Fruit fly (Drosophila melanogaster) whole organism, embryonic: ENCODE results near the gene SIDL.

Experiments used
- CG10979 ChIP-seq: fragments of 200-800 bp; sonication (Bioruptor generic); optimal IDR thresholded peaks from 2 replicates; lab custom pipeline; 2018; ENCODE audit warnings: missing biosample characterization, mild to moderate bottlenecking, missing genetic modification characterization, moderate library complexity
- CG12155 ChIP-seq: fragments of 200-800 bp; sonication (Bioruptor generic); optimal IDR thresholded peaks from 3 replicates; lab custom pipeline; 2016; ENCODE audit warnings: missing biosample characterization, missing genetic modification characterization
- CG13894 ChIP-seq: fragments of 200-800 bp; sonication (Bioruptor generic); optimal IDR thresholded peaks from 3 replicates; lab custom pipeline; 2018; ENCODE audit warnings: missing biosample characterization, mild to moderate bottlenecking, missing genetic modification characterization, moderate library complexity
- CG15601 ChIP-seq: fragments of 200-800 bp; sonication (Bioruptor generic); optimal IDR thresholded peaks from 3 replicates; lab custom pipeline; 2019; ENCODE audit warnings: missing biosample characterization, mild to moderate bottlenecking, missing genetic modification characterization, moderate library complexity
- CG1603 ChIP-seq: fragments of 200-800 bp; sonication (Bioruptor generic); optimal IDR thresholded peaks from 2 replicates; lab custom pipeline; 2019; ENCODE audit warnings: missing biosample characterization, mild to moderate bottlenecking, missing genetic modification characterization, moderate library complexity
- CG2116 ChIP-seq: fragments of 200-800 bp; sonication (Bioruptor generic); optimal IDR thresholded peaks from 3 replicates; lab custom pipeline; 2018; ENCODE audit warnings: missing biosample characterization, mild to moderate bottlenecking, missing genetic modification characterization
- CG30403 ChIP-seq: fragments of 200-800 bp; sonication (Bioruptor generic); optimal IDR thresholded peaks from 3 replicates; lab custom pipeline; 2016; ENCODE audit warnings: missing biosample characterization, missing genetic modification characterization
- CG31365 ChIP-seq: fragments of 200-800 bp; sonication (Bioruptor generic); optimal IDR thresholded peaks from 2 replicates; lab custom pipeline; 2018; ENCODE audit warnings: missing biosample characterization, mild to moderate bottlenecking, missing genetic modification characterization
- CG31441 ChIP-seq: fragments of 200-800 bp; sonication (Bioruptor generic); IDR thresholded peaks from 2 replicates; pipeline ENCODE4 v1.3.6; 2022; ENCODE audit warnings: missing biosample characterization, missing genetic modification characterization
- CG34422 ChIP-seq: fragments of 200-800 bp; sonication (Bioruptor generic); IDR thresholded peaks from 3 replicates; pipeline ENCODE4 v1.3.6; 2022; ENCODE audit warnings: missing biosample characterization, missing genetic modification characterization
- CG4424 ChIP-seq: fragments of 200-800 bp; sonication (Bioruptor generic); optimal IDR thresholded peaks from 3 replicates; lab custom pipeline; 2016; ENCODE audit warnings: missing biosample characterization, missing genetic modification characterization
- CG6175 ChIP-seq: fragments of 200-800 bp; sonication (Bioruptor generic); IDR thresholded peaks from 3 replicates; pipeline ENCODE4 v1.3.6; 2022; ENCODE audit warnings: missing biosample characterization, missing genetic modification characterization
- CG7357 ChIP-seq: fragments of 200-800 bp; sonication (Bioruptor generic); IDR thresholded peaks from 3 replicates; pipeline ENCODE4 v1.3.6; 2022; ENCODE audit warnings: missing biosample characterization, missing genetic modification characterization
- CG7928 ChIP-seq: fragments of 200-800 bp; sonication (Bioruptor generic); optimal IDR thresholded peaks from 2 replicates; lab custom pipeline; 2017; ENCODE audit warnings: missing biosample characterization, mild to moderate bottlenecking, missing genetic modification characterization
- CG9727 ChIP-seq: fragments of 200-800 bp; sonication (Bioruptor generic); optimal IDR thresholded peaks from 3 replicates; lab custom pipeline; 2017; ENCODE audit warnings: missing biosample characterization, mild to moderate bottlenecking, missing genetic modification characterization
- CrebB ChIP-seq: fragments of 200-800 bp; sonication (Bioruptor generic); optimal IDR thresholded peaks from 3 replicates; lab custom pipeline; 2018; ENCODE audit warnings: missing biosample characterization, mild to moderate bottlenecking, missing genetic modification characterization
- E2f2 ChIP-seq: fragments of 200-800 bp; sonication (Bioruptor generic); IDR thresholded peaks from 2 replicates; pipeline ENCODE4 v1.3.6; 2022; ENCODE audit warnings: missing biosample characterization, missing genetic modification characterization
- H15 ChIP-seq: fragments of 200-800 bp; sonication (Bioruptor generic); IDR thresholded peaks from 3 replicates; pipeline ENCODE4 v1.3.6; 2022; ENCODE audit warnings: missing biosample characterization, missing genetic modification characterization
- H2.0 ChIP-seq: fragments of 200-800 bp; sonication (Bioruptor generic); IDR thresholded peaks from 2 replicates; pipeline ENCODE4 v1.3.6; 2022; ENCODE audit warnings: missing biosample characterization, missing genetic modification characterization
- HmgD ChIP-seq: fragments of 200-800 bp; sonication (Bioruptor generic); optimal IDR thresholded peaks from 3 replicates; lab custom pipeline; 2016; ENCODE audit warnings: missing biosample characterization, missing genetic modification characterization
- Hmx ChIP-seq: fragments of 200-800 bp; sonication (Bioruptor generic); optimal IDR thresholded peaks from 2 replicates; lab custom pipeline; 2016; ENCODE audit warnings: missing biosample characterization, missing genetic modification characterization
- Mad ChIP-seq: fragments of 200-800 bp; sonication (Bioruptor generic); optimal IDR thresholded peaks from 2 replicates; lab custom pipeline; 2016; ENCODE audit warnings: missing biosample characterization, missing genetic modification characterization
- NfI ChIP-seq: fragments of 200-800 bp; sonication (Bioruptor generic); optimal IDR thresholded peaks from 3 replicates; lab custom pipeline; 2018; ENCODE audit warnings: missing biosample characterization, mild to moderate bottlenecking, missing genetic modification characterization, moderate library complexity
- Poxn ChIP-seq: fragments of 200-800 bp; sonication (Bioruptor generic); IDR thresholded peaks from 2 replicates; pipeline ENCODE4 v1.3.6; 2022; ENCODE audit warnings: missing biosample characterization, missing genetic modification characterization
- Ravus ChIP-seq: fragments of 200-800 bp; sonication (Bioruptor generic); IDR thresholded peaks from 2 replicates; pipeline ENCODE4 v1.3.6; 2022; ENCODE audit warnings: missing biosample characterization, missing genetic modification characterization
- Rfx ChIP-seq: fragments of 200-800 bp; sonication (Bioruptor generic); IDR thresholded peaks from 2 replicates; pipeline ENCODE4 v1.3.6; 2022; ENCODE audit warnings: missing biosample characterization, missing genetic modification characterization
- Scr ChIP-seq: fragments of 200-800 bp; sonication (Bioruptor generic); IDR thresholded peaks from 2 replicates; pipeline ENCODE4 v1.3.6; 2022; ENCODE audit warnings: missing biosample characterization, missing genetic modification characterization; ENCODE audit not compliant: partially characterized antibody
- Six4 ChIP-seq: fragments of 200-800 bp; sonication (Bioruptor generic); optimal IDR thresholded peaks from 2 replicates; lab custom pipeline; 2016; ENCODE audit warnings: missing biosample characterization, missing genetic modification characterization
- Sox102F ChIP-seq: fragments of 200-800 bp; sonication (Bioruptor generic); optimal IDR thresholded peaks from 2 replicates; lab custom pipeline; 2018; ENCODE audit warnings: missing biosample characterization, mild to moderate bottlenecking, missing genetic modification characterization, moderate library complexity
- Sry-δ ChIP-seq: fragments of 200-800 bp; sonication (Bioruptor generic); optimal IDR thresholded peaks from 2 replicates; lab custom pipeline; 2016; ENCODE audit warnings: missing biosample characterization, missing genetic modification characterization
- al ChIP-seq: fragments of 200-800 bp; sonication (Bioruptor generic); IDR thresholded peaks from 2 replicates; pipeline ENCODE4 v1.3.6; 2022; ENCODE audit warnings: missing biosample characterization, missing genetic modification characterization
- aop ChIP-seq: fragments of 200-800 bp; sonication (Bioruptor generic); IDR thresholded peaks from 2 replicates; pipeline ENCODE4 v1.3.6; 2022; ENCODE audit warnings: missing biosample characterization, missing genetic modification characterization
- bab2 ChIP-seq: fragments of 200-800 bp; sonication (Bioruptor generic); optimal IDR thresholded peaks from 2 replicates; lab custom pipeline; 2016; ENCODE audit warnings: missing biosample characterization, missing genetic modification characterization
- bigmax ChIP-seq: fragments of 200-800 bp; sonication (Bioruptor generic); optimal IDR thresholded peaks from 2 replicates; lab custom pipeline; 2018; ENCODE audit warnings: missing biosample characterization, mild to moderate bottlenecking, missing genetic modification characterization
- cas ChIP-seq: fragments of 200-800 bp; sonication (Bioruptor generic); IDR thresholded peaks from 2 replicates; pipeline ENCODE4 v1.3.6; 2022; ENCODE audit warnings: missing biosample characterization, missing genetic modification characterization
- ci ChIP-seq: fragments of 200-800 bp; sonication (Bioruptor generic); IDR thresholded peaks from 3 replicates; pipeline ENCODE4 v1.3.6; 2022; ENCODE audit warnings: missing biosample characterization, missing genetic modification characterization
- corto ChIP-seq: fragments of 200-800 bp; sonication (Bioruptor generic); optimal IDR thresholded peaks from 2 replicates; lab custom pipeline; 2016; ENCODE audit warnings: missing biosample characterization, mild to moderate bottlenecking, missing genetic modification characterization, moderate library complexity
- cwo ChIP-seq: fragments of 200-800 bp; sonication (Bioruptor generic); optimal IDR thresholded peaks from 3 replicates; lab custom pipeline; 2017; ENCODE audit warnings: missing biosample characterization, missing genetic modification characterization, mild to moderate bottlenecking, moderate library complexity, missing genetic modification reagents
- ems ChIP-seq: fragments of 200-800 bp; sonication (Bioruptor generic); optimal IDR thresholded peaks from 3 replicates; lab custom pipeline; 2016; ENCODE audit warnings: missing biosample characterization, missing genetic modification characterization
- eyg ChIP-seq: fragments of 200-800 bp; sonication (Bioruptor generic); optimal IDR thresholded peaks from 3 replicates; lab custom pipeline; 2016; ENCODE audit warnings: missing biosample characterization, missing genetic modification characterization
- ham ChIP-seq: fragments of 200-800 bp; sonication (Bioruptor generic); IDR thresholded peaks from 2 replicates; pipeline ENCODE4 v1.3.6; 2022; ENCODE audit warnings: missing biosample characterization, missing genetic modification characterization
- ind ChIP-seq: fragments of 200-800 bp; sonication (Bioruptor generic); optimal IDR thresholded peaks from 3 replicates; lab custom pipeline; 2016; ENCODE audit warnings: missing biosample characterization, missing genetic modification characterization
- lov ChIP-seq, 2 experiments: fragments of 200-800 bp in 1 of 2; fragments of >200 bp in 1 of 2; sonication (Bioruptor generic) in 1 of 2; IDR thresholded peaks in 1 of 2; optimal IDR thresholded peaks in 1 of 2; 2 replicates in 1 of 2; 3 replicates in 1 of 2; pipeline versions ENCODE4 v1.3.6 to Lab custom; 2017 to 2022; ENCODE audit warnings: missing biosample characterization in 1 of 2, missing genetic modification characterization in 1 of 2
- luna ChIP-seq: fragments of 200-800 bp; sonication (Bioruptor generic); optimal IDR thresholded peaks from 2 replicates; lab custom pipeline; 2016; ENCODE audit warnings: missing biosample characterization, missing genetic modification characterization
- pfk ChIP-seq: fragments of 200-800 bp; sonication (Bioruptor generic); optimal IDR thresholded peaks from 2 replicates; lab custom pipeline; 2018; ENCODE audit warnings: missing biosample characterization, mild to moderate bottlenecking, missing genetic modification characterization, moderate library complexity
- row ChIP-seq: fragments of 200-800 bp; sonication (Bioruptor generic); IDR thresholded peaks from 3 replicates; pipeline ENCODE4 v1.3.6; 2022; ENCODE audit warnings: missing biosample characterization, missing genetic modification characterization
- sima ChIP-seq: fragments of 200-800 bp; sonication (Bioruptor generic); optimal IDR thresholded peaks from 2 replicates; lab custom pipeline; 2016; ENCODE audit warnings: missing biosample characterization, missing genetic modification characterization
- tin ChIP-seq: fragments of 200-800 bp; sonication (Bioruptor generic); optimal IDR thresholded peaks from 3 replicates; lab custom pipeline; 2016; ENCODE audit warnings: missing biosample characterization, missing genetic modification characterization
- zen2 ChIP-seq: fragments of 200-800 bp; sonication (Bioruptor generic); IDR thresholded peaks from 3 replicates; pipeline ENCODE4 v1.3.6; 2022; ENCODE audit warnings: missing biosample characterization, missing genetic modification characterization; ENCODE audit not compliant: partially characterized antibody

Gene SIDL

dm6 chr3R:15262710-15263672 lies 44.3 kb upstream of the SIDL start, which contains the start of the genes eIF2gamma and Set (continued):
- TF ChIP-seq ham (GFP tag; lab: Robert Waterston, UW) (no peak), CG30403 (peak; percentile 22), CG2116 (GFP tag; lab: Kevin White, UChicago) (peak; percentile 96), HmgD (GFP tag; lab: Kevin White, UChicago) (peak; percentile 79), CG7357 (GFP tag; lab: Robert Waterston, UW) (no peak), pfk (GFP tag; lab: Kevin White, UChicago) (no peak), sima (GFP tag; lab: Kevin White, UChicago) (no peak), row (peak; percentile 45; the same call in 2 of the 3 replicates), Sox102F (GFP tag; lab: Kevin White, UChicago) (no peak), eyg (GFP tag; lab: Kevin White, UChicago) (peak; percentile 19), ci (0 out of 3 replicates have a peak, but pooled peaks have one; percentile 55), NfI (GFP tag; lab: Kevin White, UChicago) (no peak), CG6175 (no peak), corto (GFP tag; lab: Kevin White, UChicago) (no peak), CrebB (tag; lab: Kevin White, UChicago) (peak; percentile 42), Ravus (GFP tag; lab: Robert Waterston, UW) (no peak), CG34422 (GFP tag; lab: Robert Waterston, UW) (peak; percentile 78), CG15601 (tag; lab: Kevin White, UChicago) (no peak), CG10979 (tag; lab: Kevin White, UChicago) (peak; percentile 10), CG1603 (tag; lab: Kevin White, UChicago) (no peak), CG31365 (tag; lab: Kevin White, UChicago) (no peak), ind (GFP tag; lab: Kevin White, UChicago) (no peak), CG12155 (GFP tag; lab: Kevin White, UChicago) (peak; percentile 30), H2.0 (GFP tag; lab: Robert Waterston, UW) (no peak), bigmax (GFP tag; lab: Kevin White, UChicago) (peak; percentile 95), Scr (peak; percentile 95), Sry-δ (peak; percentile 92), cwo (no peak), Hmx (no peak), zen2 (GFP tag; lab: Robert Waterston, UW) (peak; percentile 98), CG7928 (GFP tag; lab: Kevin White, UChicago) (peak; percentile 7), CG4424 (no peak), H15 (no peak; the same call in 2 of the 3 replicates), Rfx (GFP tag; lab: Robert Waterston, UW) (peak; percentile 86), Mad (GFP tag; lab: Kevin White, UChicago) (no peak), Poxn (no peak), cas (0 out of 2 replicates have a peak, but pooled peaks have one; percentile 29), tin (GFP tag; lab: Kevin White, UChicago) (peak; percentile 44), CG13894 (tag; lab: Kevin White, UChicago) (no peak), al (peak; percentile 45), Six4 (no peak), aop (no peak), bab2 (GFP tag; lab: Kevin White, UChicago) (peak; percentile 26), CG31441 (GFP tag; lab: Robert Waterston, UW) (no peak), CG9727 (GFP tag; lab: Kevin White, UChicago) (no peak), lov (optimal IDR thresholded peaks at IDR 0.05; lab: Kevin White, UChicago) (no peak), lov (GFP tag; IDR thresholded peaks at IDR 0.05; lab: Robert Waterston, UW) (no peak), luna (GFP tag; lab: Kevin White, UChicago) (no peak), ems (GFP tag; lab: Kevin White, UChicago) (peak; percentile 17), E2f2 (GFP tag; lab: Robert Waterston, UW) (peak; percentile 76)
